Fruit fly (Drosophila melanogaster) whole organism, embryonic: ENCODE measurements around the gene MED15.

ENCODE experiments used
- ATbp ChIP-seq: fragments of 200-800 bp; sonication (Bioruptor generic); optimal IDR thresholded peaks from 2 replicates; lab custom pipeline; 2017; ENCODE audit warnings: missing biosample characterization, mild to moderate bottlenecking, missing genetic modification characterization, missing genetic modification reagents
- Aef1 ChIP-seq: fragments of 200-800 bp; sonication (Bioruptor generic); IDR thresholded peaks from 3 replicates; pipeline ENCODE4 v1.3.6; 2022; ENCODE audit warnings: missing biosample characterization, missing genetic modification characterization
- CG11398 ChIP-seq: fragments of 200-800 bp; sonication (Bioruptor generic); optimal IDR thresholded peaks from 2 replicates; lab custom pipeline; 2016; ENCODE audit warnings: missing biosample characterization, missing genetic modification characterization
- CG12104 ChIP-seq: fragments of 200-800 bp; sonication (Bioruptor generic); optimal IDR thresholded peaks from 3 replicates; lab custom pipeline; 2016; ENCODE audit warnings: missing biosample characterization, missing genetic modification characterization
- CG12299 ChIP-seq: fragments of 200-800 bp; sonication (Bioruptor generic); optimal IDR thresholded peaks from 2 replicates; lab custom pipeline; 2018; ENCODE audit warnings: missing biosample characterization, mild to moderate bottlenecking, missing genetic modification characterization
- CG12942 ChIP-seq: fragments of 200-800 bp; sonication (Bioruptor generic); optimal IDR thresholded peaks from 3 replicates; lab custom pipeline; 2016; ENCODE audit warnings: missing biosample characterization, missing genetic modification characterization
- CG1832 ChIP-seq: fragments of 200-800 bp; sonication (Bioruptor generic); optimal IDR thresholded peaks from 2 replicates; lab custom pipeline; 2017; ENCODE audit warnings: missing biosample characterization, mild to moderate bottlenecking, missing genetic modification characterization, inconsistent platforms
- CG18764 ChIP-seq: fragments of 200-800 bp; sonication (Bioruptor generic); optimal IDR thresholded peaks from 3 replicates; lab custom pipeline; 2016; ENCODE audit warnings: missing biosample characterization, missing genetic modification characterization
- CG32532 ChIP-seq: fragments of 200-800 bp; sonication (Bioruptor generic); IDR thresholded peaks from 2 replicates; pipeline ENCODE4 v1.3.6; 2022; ENCODE audit warnings: missing biosample characterization, missing genetic modification characterization
- CG3407 ChIP-seq: fragments of 200-800 bp; sonication (Bioruptor generic); optimal IDR thresholded peaks from 2 replicates; lab custom pipeline; 2018; ENCODE audit warnings: missing biosample characterization, mild to moderate bottlenecking, missing genetic modification characterization
- CG3726 ChIP-seq: fragments of 200-800 bp; sonication (Bioruptor generic); IDR thresholded peaks from 3 replicates; pipeline ENCODE4, ENCODE4 v1.3.6; 2022; ENCODE audit warnings: missing biosample characterization, missing genetic modification characterization
- CG6854 ChIP-seq: fragments of 200-800 bp; sonication (Bioruptor generic); optimal IDR thresholded peaks from 3 replicates; lab custom pipeline; 2017; ENCODE audit warnings: missing biosample characterization, mild to moderate bottlenecking, missing genetic modification characterization
- CG7357 ChIP-seq: fragments of 200-800 bp; sonication (Bioruptor generic); IDR thresholded peaks from 3 replicates; pipeline ENCODE4 v1.3.6; 2022; ENCODE audit warnings: missing biosample characterization, missing genetic modification characterization
- CG7745 ChIP-seq: fragments of 200-800 bp; sonication (Bioruptor generic); optimal IDR thresholded peaks from 2 replicates; lab custom pipeline; 2018; ENCODE audit warnings: missing biosample characterization, mild to moderate bottlenecking, missing genetic modification characterization, moderate library complexity
- CG8924 ChIP-seq: fragments of 200-800 bp; optimal IDR thresholded peaks from 3 replicates; lab custom pipeline; 2019; ENCODE audit warnings: missing biosample characterization, mild to moderate bottlenecking, missing genetic modification characterization, moderate library complexity
- CG9215 ChIP-seq: fragments of 200-800 bp; sonication (Bioruptor generic); IDR thresholded peaks from 2 replicates; pipeline ENCODE4 v1.3.6; 2022; ENCODE audit warnings: missing biosample characterization, missing genetic modification characterization
- Deaf1 ChIP-seq: fragments of 200-800 bp; optimal IDR thresholded peaks from 3 replicates; lab custom pipeline; 2019; ENCODE audit warnings: missing biosample characterization, mild to moderate bottlenecking, missing genetic modification characterization, moderate library complexity
- Fer2 ChIP-seq: fragments of 200-800 bp; sonication (Bioruptor generic); optimal IDR thresholded peaks from 2 replicates; lab custom pipeline; 2018; ENCODE audit warnings: missing biosample characterization, mild to moderate bottlenecking, missing genetic modification characterization, moderate library complexity
- Gsc ChIP-seq: fragments of 200-800 bp; sonication (Bioruptor generic); IDR thresholded peaks from 2 replicates; pipeline ENCODE4 v1.3.6; 2022; ENCODE audit warnings: missing biosample characterization, missing genetic modification characterization
- H15 ChIP-seq: fragments of 200-800 bp; sonication (Bioruptor generic); IDR thresholded peaks from 3 replicates; pipeline ENCODE4 v1.3.6; 2022; ENCODE audit warnings: missing biosample characterization, missing genetic modification characterization
- H2.0 ChIP-seq: fragments of 200-800 bp; sonication (Bioruptor generic); IDR thresholded peaks from 2 replicates; pipeline ENCODE4 v1.3.6; 2022; ENCODE audit warnings: missing biosample characterization, missing genetic modification characterization
- HLH3B ChIP-seq: fragments of 200-800 bp; sonication (Bioruptor generic); IDR thresholded peaks from 2 replicates; pipeline ENCODE4 v1.3.6; 2022; ENCODE audit warnings: missing biosample characterization, missing genetic modification characterization
- Hand ChIP-seq: fragments of 200-800 bp; sonication (Bioruptor generic); optimal IDR thresholded peaks from 2 replicates; lab custom pipeline; 2017; ENCODE audit warnings: mild to moderate bottlenecking, missing biosample characterization, missing genetic modification reagents, missing genetic modification characterization
- Hmr ChIP-seq: fragments of 200-800 bp; sonication (Bioruptor generic); optimal IDR thresholded peaks from 3 replicates; lab custom pipeline; 2017; ENCODE audit warnings: mild to moderate bottlenecking, missing biosample characterization, missing genetic modification reagents, missing genetic modification characterization
- Meics ChIP-seq: fragments of 200-800 bp; sonication (Bioruptor generic); optimal IDR thresholded peaks from 2 replicates; lab custom pipeline; 2017; ENCODE audit warnings: missing biosample characterization, mild to moderate bottlenecking, missing genetic modification characterization
- Neu2 ChIP-seq: fragments of 200-800 bp; sonication (Bioruptor generic); optimal IDR thresholded peaks from 3 replicates; lab custom pipeline; 2016; ENCODE audit warnings: missing biosample characterization, missing genetic modification characterization, borderline replicate concordance
- Oaz ChIP-seq: fragments of 200-800 bp; sonication (Bioruptor generic); IDR thresholded peaks from 2 replicates; pipeline ENCODE4 v1.3.6; 2022; ENCODE audit warnings: missing biosample characterization, missing genetic modification characterization
- PHDP ChIP-seq: fragments of 200-800 bp; sonication (Bioruptor generic); optimal IDR thresholded peaks from 3 replicates; lab custom pipeline; 2018; ENCODE audit warnings: missing biosample characterization, mild to moderate bottlenecking, missing genetic modification characterization, moderate library complexity
- Pdp1 ChIP-seq, 2 experiments: fragments of 200-800 bp; sonication (Bioruptor generic); optimal IDR thresholded peaks; 3 replicates each; lab custom pipeline; 2016; ENCODE audit warnings: missing biosample characterization in 2 of 2, missing genetic modification characterization in 2 of 2, mild to moderate bottlenecking in 1 of 2, moderate library complexity in 1 of 2
- Rx ChIP-seq: fragments of 200-800 bp; sonication (Bioruptor generic); IDR thresholded peaks from 2 replicates; pipeline ENCODE4 v1.3.6; 2022; ENCODE audit warnings: missing biosample characterization, missing genetic modification characterization
- Spps ChIP-seq: fragments of 200-800 bp; sonication (Bioruptor generic); optimal IDR thresholded peaks from 2 replicates; lab custom pipeline; 2018; ENCODE audit warnings: missing biosample characterization, mild to moderate bottlenecking, missing genetic modification characterization
- Sry-β ChIP-seq: fragments of 200-800 bp; sonication (Bioruptor generic); optimal IDR thresholded peaks from 2 replicates; lab custom pipeline; 2018; ENCODE audit warnings: missing biosample characterization, mild to moderate bottlenecking, missing genetic modification characterization, moderate library complexity
- ac ChIP-seq: fragments of 200-800 bp; sonication (Bioruptor generic); optimal IDR thresholded peaks from 3 replicates; lab custom pipeline; 2017; ENCODE audit warnings: missing biosample characterization, mild to moderate bottlenecking, missing genetic modification characterization
- ato ChIP-seq: fragments of 200-800 bp; sonication (Bioruptor generic); IDR thresholded peaks from 2 replicates; pipeline ENCODE4 v1.3.6; 2022; ENCODE audit warnings: missing biosample characterization, missing genetic modification characterization; ENCODE audit not compliant: partially characterized antibody
- bcd ChIP-seq: fragments of 200-800 bp; sonication (Bioruptor generic); optimal IDR thresholded peaks from 2 replicates; lab custom pipeline; 2017; ENCODE audit warnings: missing biosample characterization, mild to moderate bottlenecking, missing genetic modification characterization
- bigmax ChIP-seq: fragments of 200-800 bp; sonication (Bioruptor generic); optimal IDR thresholded peaks from 2 replicates; lab custom pipeline; 2018; ENCODE audit warnings: missing biosample characterization, mild to moderate bottlenecking, missing genetic modification characterization
- btn ChIP-seq: fragments of 200-800 bp; sonication (Bioruptor generic); optimal IDR thresholded peaks from 2 replicates; lab custom pipeline; 2016; ENCODE audit warnings: missing biosample characterization, missing genetic modification characterization
- cas ChIP-seq: fragments of 200-800 bp; sonication (Bioruptor generic); IDR thresholded peaks from 2 replicates; pipeline ENCODE4 v1.3.6; 2022; ENCODE audit warnings: missing biosample characterization, missing genetic modification characterization
- danr ChIP-seq: fragments of 200-800 bp; sonication (Bioruptor generic); IDR thresholded peaks from 2 replicates; pipeline ENCODE4 v1.3.6; 2022; ENCODE audit warnings: missing biosample characterization, missing genetic modification characterization
- ems ChIP-seq: fragments of 200-800 bp; sonication (Bioruptor generic); optimal IDR thresholded peaks from 3 replicates; lab custom pipeline; 2016; ENCODE audit warnings: missing biosample characterization, missing genetic modification characterization
- fd3F ChIP-seq: fragments of 200-800 bp; sonication (Bioruptor generic); optimal IDR thresholded peaks from 2 replicates; lab custom pipeline; 2018; ENCODE audit warnings: missing biosample characterization, mild to moderate bottlenecking, missing genetic modification characterization, moderate library complexity
- fd96Cb ChIP-seq: fragments of 200-800 bp; sonication (Bioruptor generic); optimal IDR thresholded peaks from 2 replicates; lab custom pipeline; 2018; ENCODE audit warnings: missing biosample characterization, mild to moderate bottlenecking, missing genetic modification characterization, moderate library complexity
- ftz-f1 ChIP-seq: fragments of 200-800 bp; sonication (Bioruptor generic); optimal IDR thresholded peaks from 2 replicates; lab custom pipeline; 2016; ENCODE audit warnings: missing biosample characterization, missing genetic modification characterization
- ken ChIP-seq: fragments of 200-800 bp; sonication (Bioruptor generic); IDR thresholded peaks from 3 replicates; pipeline ENCODE4 v1.3.6; 2022; ENCODE audit warnings: missing biosample characterization, missing genetic modification characterization
- pnt ChIP-seq: fragments of 200-800 bp; sonication (Bioruptor generic); optimal IDR thresholded peaks from 3 replicates; lab custom pipeline; 2016; ENCODE audit warnings: missing biosample characterization, missing genetic modification characterization
- scrt ChIP-seq: fragments of 200-800 bp; sonication (Bioruptor generic); optimal IDR thresholded peaks from 2 replicates; lab custom pipeline; 2018; ENCODE audit warnings: missing biosample characterization, mild to moderate bottlenecking, missing genetic modification characterization, moderate library complexity
- tgo ChIP-seq: fragments of 200-800 bp; sonication (Bioruptor generic); IDR thresholded peaks from 3 replicates; pipeline ENCODE4 v1.3.6; 2022; ENCODE audit warnings: missing biosample characterization, missing genetic modification characterization
- trh ChIP-seq: fragments of 200-800 bp; sonication (Bioruptor generic); optimal IDR thresholded peaks from 2 replicates; lab custom pipeline; 2016; ENCODE audit warnings: missing biosample characterization, missing genetic modification characterization
- vfl ChIP-seq: fragments of 200-800 bp; sonication (Bioruptor generic); optimal IDR thresholded peaks from 2 replicates; lab custom pipeline; 2016; ENCODE audit warnings: missing biosample characterization, missing genetic modification characterization
- zen2 ChIP-seq: fragments of 200-800 bp; sonication (Bioruptor generic); IDR thresholded peaks from 3 replicates; pipeline ENCODE4 v1.3.6; 2022; ENCODE audit warnings: missing biosample characterization, missing genetic modification characterization; ENCODE audit not compliant: partially characterized antibody

The MED15 gene

DNA sequence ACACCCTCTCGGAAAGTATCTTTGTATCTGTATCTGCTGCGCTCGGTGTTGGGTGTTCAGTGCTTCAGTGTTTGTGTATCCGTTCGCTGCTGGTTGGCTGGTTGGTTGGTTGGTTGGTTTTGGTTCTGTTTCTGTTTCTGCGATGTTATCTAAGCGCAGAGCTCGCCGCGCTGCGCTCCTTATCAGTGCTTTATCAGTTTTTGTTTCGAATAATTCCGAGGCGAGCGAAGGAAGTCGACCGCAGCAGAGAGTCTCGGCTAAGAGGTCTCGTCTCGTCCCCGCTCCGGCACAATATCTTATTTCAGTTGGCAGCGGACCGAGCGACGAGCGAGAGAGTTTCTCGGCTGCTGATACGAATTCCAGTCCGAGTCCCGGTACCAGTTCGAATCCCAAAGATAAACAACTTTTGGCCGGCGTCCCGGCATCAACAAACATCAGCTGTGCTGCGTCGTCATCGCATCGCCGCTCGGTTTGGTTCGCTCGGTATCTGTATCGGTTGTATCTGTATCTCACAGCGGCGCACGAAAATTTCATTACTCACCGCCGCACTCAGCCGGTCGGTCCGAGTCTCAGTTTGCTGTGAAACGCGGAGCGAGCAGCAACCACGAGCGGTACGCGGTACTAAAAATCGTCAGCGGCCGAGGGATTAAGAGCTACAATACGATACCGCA lies 50.5 kb downstream of the MED15 start (continued):
- TF ChIP-seq Sry-β (no peak), CG12942 (GFP tag; lab: Kevin White, UChicago) (no peak), cas (GFP tag; lab: Robert Waterston, UW) (no peak), CG7357 (GFP tag; lab: Robert Waterston, UW) (no peak), Neu2 (no peak), CG3407 (GFP tag; lab: Kevin White, UChicago) (peak; percentile 27), Oaz (GFP tag; lab: Robert Waterston, UW) (no peak), Gsc (no peak), danr (GFP tag; lab: Robert Waterston, UW) (no peak), CG3726 (GFP tag; lab: Robert Waterston, UW) (no peak), CG9215 (GFP tag; lab: Robert Waterston, UW) (no peak), Deaf1 (tag; lab: Kevin White, UChicago) (peak; percentile 99), btn (GFP tag; lab: Kevin White, UChicago) (peak; percentile 43), ato (GFP tag; lab: Robert Waterston, UW) (no peak), ATbp (GFP tag; lab: Kevin White, UChicago) (peak; percentile 23), CG32532 (GFP tag; lab: Robert Waterston, UW) (0 out of 2 replicates have a peak, but pooled peaks have one; percentile 41), pnt (GFP tag; lab: Kevin White, UChicago) (no peak), bcd (peak; percentile 77), Hand (GFP tag; lab: Kevin White, UChicago) (peak; percentile 19), vfl (GFP tag; lab: Kevin White, UChicago) (no peak), fd96Cb (tag; lab: Kevin White, UChicago) (no peak), trh (GFP tag; lab: Kevin White, UChicago) (no peak), CG18764 (GFP tag; lab: Kevin White, UChicago) (no peak), CG12299 (tag; lab: Kevin White, UChicago) (no peak), CG11398 (peak; percentile 44), CG12104 (GFP tag; lab: Kevin White, UChicago) (no peak), ems (GFP tag; lab: Kevin White, UChicago) (peak; percentile 40), Meics (GFP tag; lab: Kevin White, UChicago) (peak; percentile 38), H15 (no peak), fd3F (GFP tag; lab: Kevin White, UChicago) (no peak), H2.0 (GFP tag; lab: Robert Waterston, UW) (0 out of 2 replicates have a peak, but pooled peaks have one; percentile 8), Aef1 (no peak), tgo (GFP tag; lab: Robert Waterston, UW) (no peak), Rx (no peak), CG6854 (GFP tag; lab: Kevin White, UChicago) (peak; percentile 38), ac (GFP tag; lab: Kevin White, UChicago) (peak; percentile 23), Pdp1 (GFP tag; optimal IDR thresholded peaks at IDR 0.05; lab: Kevin White, UChicago) (peak in 1 of 2 experiments; percentile 59), HLH3B (GFP tag; lab: Robert Waterston, UW) (no peak), Spps (no peak), bigmax (peak; percentile 36), ftz-f1 (peak; percentile 57), Fer2 (no peak), PHDP (tag; lab: Kevin White, UChicago) (peak; percentile 28), CG7745 (tag; lab: Kevin White, UChicago) (peak; percentile 28), CG8924 (tag; lab: Kevin White, UChicago) (peak; percentile 42), CG1832 (GFP tag; lab: Kevin White, UChicago) (no peak), scrt (GFP tag; lab: Kevin White, UChicago) (peak; percentile 30), Hmr (GFP tag; lab: Kevin White, UChicago) (peak; percentile 56), zen2 (GFP tag; lab: Robert Waterston, UW) (peak; percentile 73), ken (GFP tag; lab: Robert Waterston, UW) (0 out of 3 replicates have a peak, but pooled peaks have one; percentile 32)
